Fruit fly (Drosophila melanogaster) whole organism, adult: Measurements from ENCODE around the gene CG15539.

Experiments
- CG14711 ChIP-seq: fragments of 200-800 bp; sonication (Bioruptor generic); optimal IDR thresholded peaks from 2 replicates; lab custom pipeline; 2018; ENCODE audit warnings: missing biosample characterization, mild to moderate bottlenecking, missing genetic modification characterization, moderate library complexity
- CG7045 ChIP-seq: fragments of 200-800 bp; sonication (Bioruptor generic); optimal IDR thresholded peaks from 2 replicates; lab custom pipeline; 2017; ENCODE audit warnings: missing biosample characterization, mild to moderate bottlenecking, missing genetic modification characterization
- CG7101 ChIP-seq: fragments of 200-800 bp; sonication (Bioruptor generic); optimal IDR thresholded peaks from 2 replicates; lab custom pipeline; 2018; ENCODE audit warnings: missing biosample characterization, mild to moderate bottlenecking, missing genetic modification characterization, moderate library complexity
- kay ChIP-seq: fragments of 200-800 bp; sonication (Bioruptor generic); peaks from one replicate; lab custom pipeline; 2016; ENCODE audit warnings: missing biosample characterization, missing genetic modification characterization, borderline replicate concordance

- TF ChIP-seq CG7045 (GFP tag; lab: Kevin White, UChicago): no peak
- no peak for TF ChIP-seq CG14711 (tag; lab: Kevin White, UChicago)
- TF ChIP-seq kay (GFP tag; lab: Kevin White, UChicago): no peak
- no peak for TF ChIP-seq CG7101 (tag; lab: Kevin White, UChicago)
Measured at dm6 chr3R:30536919-30537318, 31.1 kb downstream of the CG15539 start.
